Worm (Caenorhabditis elegans) whole organism, midembryonic: Measurements from ENCODE around the gene Y49E10.4.

Experiments
- T22C8.4 ChIP-seq: fragments of 200-800 bp; sonication (Bioruptor generic); IDR thresholded peaks from 2 replicates; pipeline ENCODE4 v1.3.6; 2022; ENCODE audit warnings: missing genetic modification characterization, missing compliant biosample characterization
- cog-1 ChIP-seq: sonication (generic microtip); optimal IDR thresholded peaks from 2 replicates; lab custom pipeline; 2016; ENCODE audit warnings: missing genetic modification characterization, missing compliant biosample characterization
- flt-1 ChIP-seq: fragments of 200-800 bp; sonication (Bioruptor generic); IDR thresholded peaks from 2 replicates; pipeline ENCODE4 v1.3.6; 2022; ENCODE audit warnings: missing genetic modification characterization, missing compliant biosample characterization
- klf-2 ChIP-seq: fragments of 200-800 bp; sonication (Bioruptor generic); conservative IDR thresholded peaks from 2 replicates; pipeline ENCODE4 v1.3.6; 2022; ENCODE audit warnings: missing genetic modification reagents, missing genetic modification characterization, missing compliant biosample characterization
- med-1 ChIP-seq: sonication (generic microtip); optimal IDR thresholded peaks from 2 replicates; lab custom pipeline; 2017; ENCODE audit warnings: missing genetic modification characterization, mild to moderate bottlenecking, missing compliant biosample characterization, antibody characterized with exemption, missing genetic modification reagents; ENCODE audit not compliant: insufficient read depth
- ref-1 ChIP-seq: fragments of 200-800 bp; sonication (Bioruptor generic); conservative IDR thresholded peaks from 2 replicates; pipeline ENCODE4 v1.3.6; 2022; ENCODE audit warnings: missing genetic modification reagents, missing genetic modification characterization, missing compliant biosample characterization
- tab-1 ChIP-seq: fragments of 200-800 bp; sonication (Bioruptor generic); IDR thresholded peaks from 2 replicates; pipeline ENCODE4 v1.3.6; 2022; ENCODE audit warnings: missing genetic modification characterization, missing compliant biosample characterization
- ztf-23 ChIP-seq: fragments of 200-800 bp; sonication (Bioruptor generic); IDR thresholded peaks from 2 replicates; pipeline ENCODE4 v1.3.6; 2022; ENCODE audit warnings: missing genetic modification reagents, missing genetic modification characterization, missing compliant biosample characterization
- ztf-29 ChIP-seq: fragments of 200-800 bp; sonication (Bioruptor generic); IDR thresholded peaks from 2 replicates; pipeline ENCODE4 v1.3.6; 2022; ENCODE audit warnings: missing genetic modification reagents, missing genetic modification characterization, missing compliant biosample characterization

Y49E10.4 gene

ce11 chrIII:12334268-12334667 lies 49.3 kb downstream of the Y49E10.4 start:
- TF ChIP-seq ztf-29 (GFP tag; lab: Robert Waterston, UW), result no peak

- no peak for TF ChIP-seq ztf-23 (GFP tag; lab: Robert Waterston, UW)
- no peak for TF ChIP-seq T22C8.4 (GFP tag; lab: Robert Waterston, UW)
- TF ChIP-seq med-1 (GFP tag; lab: Kevin White, UChicago), result no peak
- no peak for TF ChIP-seq flt-1 (GFP tag; lab: Robert Waterston, UW)
- no peak for TF ChIP-seq klf-2 (GFP tag; lab: Robert Waterston, UW)
- TF ChIP-seq ref-1, result no peak
- TF ChIP-seq cog-1 (tag; lab: Kevin White, UChicago), result no peak
- TF ChIP-seq tab-1, result no peak
- no peak for TF ChIP-seq ztf-29 (GFP tag; lab: Robert Waterston, UW)
Observed at ce11 chrIII:12333445-12333844, 50.2 kb downstream of the Y49E10.4 start, which contains the start of gene zip-1. TSS of gene zip-1 (plus strand) at chrIII:12333745.

- TF ChIP-seq flt-1 (GFP tag; lab: Robert Waterston, UW) (no peak), med-1 (GFP tag; lab: Kevin White, UChicago) (no peak), cog-1 (tag; lab: Kevin White, UChicago) (no peak), ref-1 (no peak), ztf-29 (GFP tag; lab: Robert Waterston, UW) (no peak), ztf-23 (GFP tag; lab: Robert Waterston, UW) (no peak), T22C8.4 (GFP tag; lab: Robert Waterston, UW) (no peak), tab-1 (no peak), klf-2 (GFP tag; lab: Robert Waterston, UW) (no peak)
Observed at ce11 chrIII:12331300-12331699, 52.3 kb downstream of the Y49E10.4 start.
